Comparison of ENCODE assay signal across 3 worm cellular contexts in genomic region chrIV:9737204-9737790, ce11.
A peak's percentile ranks its signal among the peaks of the same experiment; 100 is the strongest.
TF ChIP-seq lines count a peak whose summit lies in the region.

cka-1 (minus strand) TSS chrIV:9737621.

TF ChIP-seq in whole organism, L1 larva, 84 proteins besides CTCF, POLR2A, EP300 and RAD21 (continued from another document and continues in another):
- no peak for TF ChIP-seq nhr-11 (tag; optimal IDR thresholded peaks at IDR 0.05; lab: Kevin White, UChicago)
- TF ChIP-seq lin-14 (GFP tag; optimal IDR thresholded peaks at IDR 0.05; lab: Kevin White, UChicago), result peak; percentile 71
- no peak for TF ChIP-seq pqm-1 (tag; optimal IDR thresholded peaks at IDR 0.05; lab: Kevin White, UChicago)
- no peak for TF ChIP-seq lin-15B (tag; optimal IDR thresholded peaks at IDR 0.05; lab: Kevin White, UChicago)
- peak; percentile 9 for TF ChIP-seq tbx-2 (tag; optimal IDR thresholded peaks at IDR 0.05; lab: Kevin White, UChicago)
- TF ChIP-seq lin-39 (tag; optimal IDR thresholded peaks at IDR 0.05; lab: Kevin White, UChicago), result no peak
- TF ChIP-seq lin-13 (GFP tag; optimal IDR thresholded peaks at IDR 0.05; lab: Kevin White, UChicago), result no peak
- no peak for TF ChIP-seq ets-5 (GFP tag; IDR thresholded peaks at IDR 0.05; lab: Robert Waterston, UW)
- no peak for TF ChIP-seq nhr-84 (tag; optimal IDR thresholded peaks at IDR 0.05; lab: Kevin White, UChicago)
- no peak for TF ChIP-seq ceh-90 (tag; optimal IDR thresholded peaks at IDR 0.05; lab: Kevin White, UChicago)
- peak in 1 of 2 experiments; percentile 55 for TF ChIP-seq lin-35 (GFP tag; optimal IDR thresholded peaks at IDR 0.05; lab: Kevin White, UChicago)
- TF ChIP-seq nhr-76 (tag; optimal IDR thresholded peaks at IDR 0.05; lab: Kevin White, UChicago), result no peak
- peak; percentile 11 for TF ChIP-seq nhr-90 (tag; optimal IDR thresholded peaks at IDR 0.05; lab: Kevin White, UChicago; ENCODE audit: poor library complexity)
- TF ChIP-seq egl-27 (tag; optimal IDR thresholded peaks at IDR 0.05; lab: Kevin White, UChicago), result no peak
- TF ChIP-seq sup-37 (GFP tag; optimal IDR thresholded peaks at IDR 0.05; lab: Kevin White, UChicago), result no peak
- TF ChIP-seq pax-3 (tag; optimal IDR thresholded peaks at IDR 0.05; lab: Kevin White, UChicago), result no peak
- TF ChIP-seq blmp-1 (tag; optimal IDR thresholded peaks at IDR 0.05; lab: Kevin White, UChicago), result no peak
- TF ChIP-seq nhr-77 (tag; optimal IDR thresholded peaks at IDR 0.05; lab: Kevin White, UChicago), result no peak
- TF ChIP-seq C34B4.2 (tag; optimal IDR thresholded peaks at IDR 0.05; lab: Kevin White, UChicago), result no peak
- no peak for TF ChIP-seq unc-98 (GFP tag; IDR thresholded peaks at IDR 0.05; lab: Robert Waterston, UW)
- TF ChIP-seq elt-2 (tag; optimal IDR thresholded peaks at IDR 0.05; lab: Kevin White, UChicago), result peak; percentile 52
- TF ChIP-seq unc-62 (GFP tag; optimal IDR thresholded peaks at IDR 0.05; lab: Kevin White, UChicago), result no peak
- no peak for TF ChIP-seq mep-1 (tag; optimal IDR thresholded peaks at IDR 0.05; lab: Kevin White, UChicago)
- no peak for TF ChIP-seq ztf-4 (tag; optimal IDR thresholded peaks at IDR 0.05; lab: Kevin White, UChicago)
- no peak for TF ChIP-seq nhr-19 (GFP tag; conservative IDR thresholded peaks at IDR 0.05; lab: Robert Waterston, UW)
- TF ChIP-seq ceh-63 (GFP tag; optimal IDR thresholded peaks at IDR 0.05; lab: Kevin White, UChicago), result no peak
- no peak for TF ChIP-seq mab-9 (GFP tag; IDR thresholded peaks at IDR 0.05; lab: Robert Waterston, UW)
- TF ChIP-seq elt-3 (tag; optimal IDR thresholded peaks at IDR 0.05; lab: Kevin White, UChicago), result peak in 1 of 6 experiments; percentile 48
- peak; percentile 16 for TF ChIP-seq C16A3.4 (tag; optimal IDR thresholded peaks at IDR 0.05; lab: Kevin White, UChicago)
- TF ChIP-seq vab-15 (tag; optimal IDR thresholded peaks at IDR 0.05; lab: Kevin White, UChicago), result peak; percentile 67
- no peak for TF ChIP-seq unc-30 (tag; optimal IDR thresholded peaks at IDR 0.05; lab: Kevin White, UChicago)
- TF ChIP-seq fos-1 (tag; optimal IDR thresholded peaks at IDR 0.05; lab: Kevin White, UChicago), result no peak
- no peak for TF ChIP-seq pag-3 (tag; optimal IDR thresholded peaks at IDR 0.05; lab: Kevin White, UChicago; ENCODE audit: borderline replicate concordance, insufficient read depth)
- no peak for TF ChIP-seq ceh-8 (GFP tag; optimal IDR thresholded peaks at IDR 0.05; lab: Kevin White, UChicago)
- no peak for TF ChIP-seq fkh-10 (GFP tag; optimal IDR thresholded peaks at IDR 0.05; lab: Kevin White, UChicago)
- no peak for TF ChIP-seq C04F5.9 (tag; optimal IDR thresholded peaks at IDR 0.05; lab: Kevin White, UChicago)
- TF ChIP-seq mdl-1 (tag; optimal IDR thresholded peaks at IDR 0.05; lab: Kevin White, UChicago), result no peak
- TF ChIP-seq efl-3 (GFP tag; optimal IDR thresholded peaks at IDR 0.05; lab: Kevin White, UChicago), result no peak
- TF ChIP-seq sox-4 (tag; optimal IDR thresholded peaks at IDR 0.05; lab: Kevin White, UChicago), result no peak
- TF ChIP-seq lsy-2 (tag; optimal IDR thresholded peaks at IDR 0.05; lab: Kevin White, UChicago), result peak in 1 of 2 experiments; percentile 62
- TF ChIP-seq aha-1 (tag; optimal IDR thresholded peaks at IDR 0.05; lab: Kevin White, UChicago), result no peak
- TF ChIP-seq irx-1 (tag; optimal IDR thresholded peaks at IDR 0.05; lab: Kevin White, UChicago), result no peak
- no peak for TF ChIP-seq lir-3 (tag; optimal IDR thresholded peaks at IDR 0.05; lab: Kevin White, UChicago; ENCODE audit: poor library complexity)
- peak in 1 of 2 experiments; percentile 6 for TF ChIP-seq efl-1 (optimal IDR thresholded peaks at IDR 0.05; lab: Kevin White, UChicago)
- peak in 1 of 2 experiments; percentile 89 for TF ChIP-seq efl-1 (GFP tag; optimal IDR thresholded peaks at IDR 0.05 in 1 of 2; lab: Kevin White, UChicago)

TF ChIP-seq in whole organism, L2 larva, 48 proteins besides CTCF, POLR2A, EP300 and RAD21 (continued from another document):
- TF ChIP-seq elt-3 (tag; optimal IDR thresholded peaks at IDR 0.05; lab: Kevin White, UChicago) (no peak), lin-13 (GFP tag; optimal IDR thresholded peaks at IDR 0.05; lab: Kevin White, UChicago) (no peak), unc-62 (GFP tag; optimal IDR thresholded peaks at IDR 0.05; lab: Kevin White, UChicago) (no peak), ceh-16 (tag; optimal IDR thresholded peaks at IDR 0.05; lab: Kevin White, UChicago) (no peak), sma-3 (GFP tag; optimal IDR thresholded peaks at IDR 0.05; lab: Kevin White, UChicago) (peak; percentile 19), nhr-12 (tag; optimal IDR thresholded peaks at IDR 0.05; lab: Kevin White, UChicago) (no peak), alr-1 (tag; optimal IDR thresholded peaks at IDR 0.05; lab: Kevin White, UChicago) (no peak), unc-55 (GFP tag; optimal IDR thresholded peaks at IDR 0.05; lab: Kevin White, UChicago) (no peak), egl-27 (tag; optimal IDR thresholded peaks at IDR 0.05; lab: Kevin White, UChicago) (no peak), skn-1 (tag; optimal IDR thresholded peaks at IDR 0.05; lab: Kevin White, UChicago) (no peak), nhr-23 (tag; optimal IDR thresholded peaks at IDR 0.05; lab: Kevin White, UChicago) (no peak), ztf-1 (GFP tag; conservative IDR thresholded peaks at IDR 0.05; lab: Robert Waterston, UW) (no peak), sma-9 (GFP tag; optimal IDR thresholded peaks at IDR 0.05; lab: Kevin White, UChicago) (peak; percentile 0), sma-9 (tag; optimal IDR thresholded peaks at IDR 0.05; lab: Kevin White, UChicago) (no peak)

TF ChIP-seq in whole organism, L4 larva, 104 proteins besides CTCF, POLR2A, EP300 and RAD21 (continued from another document):
- TF ChIP-seq D1046.2 (GFP tag; IDR thresholded peaks at IDR 0.05; lab: Robert Waterston, UW) (no peak), Y105C5A.15 (GFP tag; IDR thresholded peaks at IDR 0.05; lab: Robert Waterston, UW) (no peak), zip-11 (GFP tag; IDR thresholded peaks at IDR 0.05; lab: Robert Waterston, UW) (no peak), mes-2 (tag; optimal IDR thresholded peaks at IDR 0.05; lab: Kevin White, UChicago; ENCODE audit: poor library complexity, severe bottlenecking) (no peak), set-16 (GFP tag; IDR thresholded peaks at IDR 0.05; lab: Robert Waterston, UW) (no peak), snpc-4 (tag; optimal IDR thresholded peaks at IDR 0.05; lab: Kevin White, UChicago) (no peak), nhr-10 (tag; optimal IDR thresholded peaks at IDR 0.05; lab: Kevin White, UChicago) (no peak), egl-43 (GFP tag; IDR thresholded peaks at IDR 0.05; lab: Robert Waterston, UW) (no peak), daf-12 (tag; optimal IDR thresholded peaks at IDR 0.05; lab: Kevin White, UChicago) (no peak), snpc-1.2 (GFP tag; IDR thresholded peaks at IDR 0.05; lab: Robert Waterston, UW) (no peak), mep-1 (tag; optimal IDR thresholded peaks at IDR 0.05; lab: Kevin White, UChicago) (no peak), spr-1 (tag; optimal IDR thresholded peaks at IDR 0.05; lab: Kevin White, UChicago) (no peak), hlh-30 (tag; optimal IDR thresholded peaks at IDR 0.05; lab: Kevin White, UChicago; ENCODE audit: insufficient read depth) (peak; percentile 51), hlh-11 (tag; optimal IDR thresholded peaks at IDR 0.05; lab: Kevin White, UChicago) (peak; percentile 60), daf-16 (GFP tag; optimal IDR thresholded peaks at IDR 0.05; lab: Kevin White, UChicago) (no peak), daf-16 (tag; optimal IDR thresholded peaks at IDR 0.05; lab: Kevin White, UChicago) (peak; percentile 57), F49E8.2 (tag; optimal IDR thresholded peaks at IDR 0.05; lab: Kevin White, UChicago; ENCODE audit: borderline replicate concordance) (no peak), mdt-29 (GFP tag; IDR thresholded peaks at IDR 0.05; lab: Robert Waterston, UW) (no peak), dmd-8 (GFP tag; IDR thresholded peaks at IDR 0.05; lab: Robert Waterston, UW) (no peak), egl-27 (tag; optimal IDR thresholded peaks at IDR 0.05; lab: Kevin White, UChicago) (no peak), fos-1 (tag; optimal IDR thresholded peaks at IDR 0.05; lab: Kevin White, UChicago) (no peak), tra-1 (GFP tag; IDR thresholded peaks at IDR 0.05; lab: Robert Waterston, UW) (0 out of 2 replicates have a peak, but pooled peaks have one; percentile 21), ceh-20 (GFP tag; IDR thresholded peaks at IDR 0.05; lab: Robert Waterston, UW) (no peak), lin-13 (GFP tag; optimal IDR thresholded peaks at IDR 0.05; lab: Kevin White, UChicago) (no peak), gei-8 (GFP tag; optimal IDR thresholded peaks at IDR 0.05; lab: Kevin White, UChicago) (no peak), ceh-32 (tag; optimal IDR thresholded peaks at IDR 0.05; lab: Kevin White, UChicago; ENCODE audit: poor library complexity) (no peak), ctbp-1 (GFP tag; IDR thresholded peaks at IDR 0.05; lab: Robert Waterston, UW) (no peak), ama-1 (optimal IDR thresholded peaks at IDR 0.05; lab: Kevin White, UChicago) (no peak), nhr-11 (tag; optimal IDR thresholded peaks at IDR 0.05; lab: Kevin White, UChicago) (no peak), dpl-1 (GFP tag; optimal IDR thresholded peaks at IDR 0.05; lab: Kevin White, UChicago) (no peak), T26A8.4 (GFP tag; IDR thresholded peaks at IDR 0.05; lab: Robert Waterston, UW) (no peak), nhr-28 (tag; optimal IDR thresholded peaks at IDR 0.05; lab: Kevin White, UChicago) (peak; percentile 31)
